Fruit fly (Drosophila melanogaster): ENCODE data around the gene Cdc5.

The Cdc5 gene

dm6 chr3L:319145-320009, 41.8 kb downstream of the Cdc5 start, which contains the start of gene fwd (continued):
- TF ChIP-seq OdsH (GFP tag; optimal IDR thresholded peaks at IDR 0.05) (no peak), Eip93F (GFP tag; optimal IDR thresholded peaks at IDR 0.05) (no peak), CG6792 (GFP tag; optimal IDR thresholded peaks at IDR 0.05) (no peak), CG11762 (GFP tag; optimal IDR thresholded peaks at IDR 0.05; ENCODE audit: insufficient read depth) (no peak), CG10631 (GFP tag; optimal IDR thresholded peaks at IDR 0.05) (no peak), salr (GFP tag; optimal IDR thresholded peaks at IDR 0.05) (no peak), Ets21C (GFP tag; optimal IDR thresholded peaks at IDR 0.05) (no peak), CG7368 (GFP tag; optimal IDR thresholded peaks at IDR 0.05) (no peak), CG31627 (GFP tag; optimal IDR thresholded peaks at IDR 0.05) (no peak), CG8319 (GFP tag; optimal IDR thresholded peaks at IDR 0.05) (no peak), fd85E (GFP tag; optimal IDR thresholded peaks at IDR 0.05) (no peak), Hr38 (GFP tag; optimal IDR thresholded peaks at IDR 0.05) (no peak), CG34406 (GFP tag; optimal IDR thresholded peaks at IDR 0.05) (no peak), CG8632 (GFP tag; optimal IDR thresholded peaks at IDR 0.05) (no peak), CG4318 (GFP tag; optimal IDR thresholded peaks at IDR 0.05) (no peak), CG6276 (GFP tag; optimal IDR thresholded peaks at IDR 0.05) (no peak), dsx (GFP tag; optimal IDR thresholded peaks at IDR 0.05; ENCODE audit: poor library complexity, severe bottlenecking) (peak; percentile 14), ss (GFP tag; optimal IDR thresholded peaks at IDR 0.05) (peak; percentile 66 to 73)

- TF ChIP-seq CG6808 (GFP tag; optimal IDR thresholded peaks at IDR 0.05): no peak
- no peak for TF ChIP-seq Hr4 (GFP tag; optimal IDR thresholded peaks at IDR 0.05)
- no peak for TF ChIP-seq CG3919 (GFP tag; optimal IDR thresholded peaks at IDR 0.05)
- no peak for TF ChIP-seq Eip75B (GFP tag; optimal IDR thresholded peaks at IDR 0.05)
- no peak for TF ChIP-seq dac (GFP tag; optimal IDR thresholded peaks at IDR 0.05)
- TF ChIP-seq CG31627 (GFP tag; optimal IDR thresholded peaks at IDR 0.05): no peak
- no peak for TF ChIP-seq CG6854 (GFP tag; optimal IDR thresholded peaks at IDR 0.05)
- TF ChIP-seq CG8632 (GFP tag; optimal IDR thresholded peaks at IDR 0.05): no peak
- TF ChIP-seq fd59A (GFP tag; optimal IDR thresholded peaks at IDR 0.05): no peak
- TF ChIP-seq CG11294 (GFP tag; IDR thresholded peaks at IDR 0.05): no peak
- TF ChIP-seq CG11902 (GFP tag; optimal IDR thresholded peaks at IDR 0.05): no peak
- no peak for TF ChIP-seq CG1621 (tag; optimal IDR thresholded peaks at IDR 0.05)
- no peak for TF ChIP-seq Gug (GFP tag; IDR thresholded peaks at IDR 0.05)
Measured at dm6 chr3L:316784-317183, 44.4 kb downstream of the Cdc5 start, which contains the start of gene ddbt. Gene ddbt, plus strand, starts transcription at chr3L:317084.

dm6 chr3L:315140-315539, 46.0 kb downstream of the Cdc5 start:
- no peak for TF ChIP-seq Hr4 (GFP tag; optimal IDR thresholded peaks at IDR 0.05)
- peak; percentile 64 for TF ChIP-seq CG1621 (tag; optimal IDR thresholded peaks at IDR 0.05)

- no peak for TF ChIP-seq CG9139 (GFP tag; optimal IDR thresholded peaks at IDR 0.05)
- TF ChIP-seq CG32006 (GFP tag; optimal IDR thresholded peaks at IDR 0.05): no peak
- no peak for TF ChIP-seq spab (GFP tag; optimal IDR thresholded peaks at IDR 0.05)
- no peak for TF ChIP-seq CG7368 (GFP tag; optimal IDR thresholded peaks at IDR 0.05)
- no peak for TF ChIP-seq fkh (GFP tag; optimal IDR thresholded peaks at IDR 0.05)
- TF ChIP-seq CG3032 (tag; optimal IDR thresholded peaks at IDR 0.05): no peak
- no peak for TF ChIP-seq CG10669 (GFP tag; optimal IDR thresholded peaks at IDR 0.05)
- no peak for TF ChIP-seq CG3919 (GFP tag; optimal IDR thresholded peaks at IDR 0.05)
Measured at dm6 chr3L:312323-312722, 48.9 kb downstream of the Cdc5 start.
